Fruit fly (Drosophila melanogaster) whole organism, prepupa: ENCODE measurements around the gene corto.

Source experiments
- Blimp-1 ChIP-seq: fragments of 200-800 bp; sonication (Bioruptor generic); optimal IDR thresholded peaks from 3 replicates; lab custom pipeline; 2017; ENCODE audit warnings: missing biosample characterization, missing genetic modification characterization, mild to moderate bottlenecking, moderate library complexity, missing genetic modification reagents
- CG10631 ChIP-seq: fragments of 200-800 bp; sonication (Bioruptor generic); optimal IDR thresholded peaks from 2 replicates; lab custom pipeline; 2016; ENCODE audit warnings: missing biosample characterization, missing genetic modification characterization
- CG10669 ChIP-seq: fragments of 200-800 bp; sonication (Bioruptor generic); optimal IDR thresholded peaks from 3 replicates; lab custom pipeline; 2018; ENCODE audit warnings: missing biosample characterization, mild to moderate bottlenecking, missing genetic modification characterization, moderate library complexity
- CG11294 ChIP-seq: fragments of 200-800 bp; sonication (Bioruptor generic); IDR thresholded peaks from 2 replicates; pipeline ENCODE4 v1.3.6; 2022; ENCODE audit warnings: missing biosample characterization, missing genetic modification characterization
- CG11902 ChIP-seq: fragments of 200-800 bp; sonication (Bioruptor generic); optimal IDR thresholded peaks from 3 replicates; lab custom pipeline; 2016; ENCODE audit warnings: missing biosample characterization, missing genetic modification characterization
- CG15336 ChIP-seq: fragments of 200-800 bp; sonication (Bioruptor generic); IDR thresholded peaks from 2 replicates; pipeline ENCODE4 v1.3.6; 2022; ENCODE audit warnings: missing biosample characterization, missing genetic modification characterization
- CG16779 ChIP-seq: fragments of 200-800 bp; sonication (Bioruptor generic); optimal IDR thresholded peaks from 3 replicates; lab custom pipeline; 2017; ENCODE audit warnings: missing biosample characterization, mild to moderate bottlenecking, missing genetic modification characterization
- CG3032 ChIP-seq: fragments of 200-800 bp; optimal IDR thresholded peaks from 2 replicates; lab custom pipeline; 2019; ENCODE audit warnings: missing biosample characterization, mild to moderate bottlenecking, missing genetic modification characterization, moderate library complexity
- CG32006 ChIP-seq: fragments of 200-800 bp; sonication (Bioruptor generic); optimal IDR thresholded peaks from 3 replicates; lab custom pipeline; 2017; ENCODE audit warnings: missing biosample characterization, mild to moderate bottlenecking, missing genetic modification characterization
- CG3919 ChIP-seq: fragments of 200-800 bp; sonication (Bioruptor generic); optimal IDR thresholded peaks from 3 replicates; lab custom pipeline; 2016; ENCODE audit warnings: missing biosample characterization, missing genetic modification characterization
- CG4318 ChIP-seq: fragments of 200-800 bp; sonication (Bioruptor generic); optimal IDR thresholded peaks from 3 replicates; lab custom pipeline; 2017; ENCODE audit warnings: missing biosample characterization, mild to moderate bottlenecking, missing genetic modification characterization
- CG6163 ChIP-seq: fragments of 200-800 bp; sonication (Bioruptor generic); IDR thresholded peaks from 3 replicates; pipeline ENCODE4 v1.3.6; 2022; ENCODE audit warnings: missing biosample characterization, missing genetic modification characterization
- CG6276 ChIP-seq: fragments of 200-800 bp; sonication (Bioruptor generic); optimal IDR thresholded peaks from 2 replicates; lab custom pipeline; 2017; ENCODE audit warnings: missing biosample characterization, mild to moderate bottlenecking, missing genetic modification characterization
- CG6792 ChIP-seq: fragments of 200-800 bp; sonication (Bioruptor generic); optimal IDR thresholded peaks from 3 replicates; lab custom pipeline; 2016; ENCODE audit warnings: missing biosample characterization, missing genetic modification characterization
- CG6808 ChIP-seq: fragments of 200-800 bp; sonication (Bioruptor generic); optimal IDR thresholded peaks from 3 replicates; lab custom pipeline; 2017; ENCODE audit warnings: missing biosample characterization, missing genetic modification characterization, mild to moderate bottlenecking, moderate library complexity, missing genetic modification reagents
- CG6854 ChIP-seq: fragments of 200-800 bp; sonication (Bioruptor generic); optimal IDR thresholded peaks from 2 replicates; lab custom pipeline; 2017; ENCODE audit warnings: missing biosample characterization, mild to moderate bottlenecking, missing genetic modification characterization
- CG7368 ChIP-seq: fragments of 200-800 bp; sonication (Bioruptor generic); optimal IDR thresholded peaks from 3 replicates; lab custom pipeline; 2016; ENCODE audit warnings: missing biosample characterization, missing genetic modification characterization
- CG8319 ChIP-seq: fragments of 200-800 bp; sonication (Bioruptor generic); optimal IDR thresholded peaks from 3 replicates; lab custom pipeline; 2016; ENCODE audit warnings: missing biosample characterization, missing genetic modification characterization
- CG8632 ChIP-seq: fragments of 200-800 bp; sonication (Bioruptor generic); optimal IDR thresholded peaks from 3 replicates; lab custom pipeline; 2016; ENCODE audit warnings: missing biosample characterization, missing genetic modification characterization
- CG9139 ChIP-seq: fragments of 200-800 bp; sonication (Bioruptor generic); optimal IDR thresholded peaks from 3 replicates; lab custom pipeline; 2017; ENCODE audit warnings: missing biosample characterization, mild to moderate bottlenecking, missing genetic modification characterization
- Eip75B ChIP-seq: fragments of 200-800 bp; sonication (Bioruptor generic); optimal IDR thresholded peaks from 3 replicates; lab custom pipeline; 2016; ENCODE audit warnings: missing biosample characterization, missing genetic modification characterization
- Eip78C ChIP-seq: fragments of 200-800 bp; sonication (Bioruptor generic); peaks from one replicate; lab custom pipeline; 2016; ENCODE audit warnings: missing biosample characterization, missing genetic modification characterization
- Eip93F ChIP-seq: fragments of 200-800 bp; sonication (Bioruptor generic); optimal IDR thresholded peaks from 2 replicates; lab custom pipeline; 2016; ENCODE audit warnings: missing biosample characterization, mild to moderate bottlenecking, missing genetic modification characterization
- Ets21C ChIP-seq: fragments of 200-800 bp; sonication (Bioruptor generic); optimal IDR thresholded peaks from 3 replicates; lab custom pipeline; 2016; ENCODE audit warnings: missing biosample characterization, missing genetic modification characterization
- Gug ChIP-seq: fragments of 200-800 bp; sonication (Bioruptor generic); IDR thresholded peaks from 2 replicates; pipeline ENCODE4 v1.3.6; 2022; ENCODE audit warnings: missing biosample characterization, missing genetic modification characterization
- Hr38 ChIP-seq: sonication (Bioruptor generic); optimal IDR thresholded peaks from 2 replicates; lab custom pipeline; 2016; ENCODE audit warnings: missing biosample characterization, missing genetic modification characterization
- Hr39 ChIP-seq: fragments of 200-800 bp; sonication (Bioruptor generic); optimal IDR thresholded peaks from 2 replicates; lab custom pipeline; 2016; ENCODE audit warnings: missing biosample characterization, missing genetic modification characterization
- Hr4 ChIP-seq: fragments of 200-800 bp; sonication (Bioruptor generic); optimal IDR thresholded peaks from 3 replicates; lab custom pipeline; 2016; ENCODE audit warnings: missing biosample characterization, missing genetic modification characterization
- Lpt ChIP-seq: fragments of 200-800 bp; sonication (Bioruptor generic); optimal IDR thresholded peaks from 3 replicates; lab custom pipeline; 2016; ENCODE audit warnings: missing biosample characterization, missing genetic modification characterization
- OdsH ChIP-seq: fragments of 200-800 bp; sonication (Bioruptor generic); optimal IDR thresholded peaks from 3 replicates; lab custom pipeline; 2016; ENCODE audit warnings: missing biosample characterization, missing genetic modification characterization
- Smox ChIP-seq: fragments of 200-800 bp; sonication (Bioruptor generic); optimal IDR thresholded peaks from 3 replicates; lab custom pipeline; 2016; ENCODE audit warnings: missing biosample characterization, missing genetic modification characterization
- Sox102F ChIP-seq: fragments of 200-800 bp; sonication (Bioruptor generic); optimal IDR thresholded peaks from 2 replicates; lab custom pipeline; 2016; ENCODE audit warnings: missing biosample characterization, mild to moderate bottlenecking, missing genetic modification characterization
- achi ChIP-seq: fragments of 200-800 bp; sonication (Bioruptor generic); optimal IDR thresholded peaks from 3 replicates; lab custom pipeline; 2016; ENCODE audit warnings: missing biosample characterization, missing genetic modification characterization
- acj6 ChIP-seq: fragments of 200-800 bp; sonication (Bioruptor generic); optimal IDR thresholded peaks from 3 replicates; lab custom pipeline; 2016; ENCODE audit warnings: missing biosample characterization, missing genetic modification characterization
- cyc ChIP-seq: fragments of 200-800 bp; sonication (Bioruptor generic); optimal IDR thresholded peaks from 3 replicates; lab custom pipeline; 2016; ENCODE audit warnings: missing biosample characterization, missing genetic modification characterization
- dac ChIP-seq: fragments of 200-800 bp; sonication (Bioruptor generic); optimal IDR thresholded peaks from 2 replicates; lab custom pipeline; 2017; ENCODE audit warnings: missing biosample characterization, mild to moderate bottlenecking, missing genetic modification characterization
- dsx ChIP-seq: fragments of 200-800 bp; optimal IDR thresholded peaks from 3 replicates; lab custom pipeline; 2019; ENCODE audit warnings: missing biosample characterization, mild to moderate bottlenecking, missing genetic modification characterization, moderate library complexity; ENCODE audit not compliant: poor library complexity, severe bottlenecking
- eg ChIP-seq: fragments of 200-800 bp; sonication (Bioruptor generic); IDR thresholded peaks from 3 replicates; pipeline ENCODE4 v1.3.6; 2022; ENCODE audit warnings: missing biosample characterization, missing genetic modification characterization
- esn ChIP-seq: fragments of 200-800 bp; sonication (Bioruptor generic); optimal IDR thresholded peaks from 2 replicates; lab custom pipeline; 2016; ENCODE audit warnings: missing biosample characterization, mild to moderate bottlenecking, missing genetic modification characterization, moderate library complexity
- fd59A ChIP-seq: fragments of 200-800 bp; sonication (Bioruptor generic); optimal IDR thresholded peaks from 2 replicates; lab custom pipeline; 2017; ENCODE audit warnings: missing biosample characterization, mild to moderate bottlenecking, missing genetic modification characterization, missing genetic modification reagents
- fkh ChIP-seq: fragments of 200-800 bp; sonication (Bioruptor generic); optimal IDR thresholded peaks from 3 replicates; lab custom pipeline; 2017; ENCODE audit warnings: missing biosample characterization, mild to moderate bottlenecking, missing genetic modification characterization, moderate library complexity
- lz ChIP-seq: fragments of 200-800 bp; sonication (Bioruptor generic); optimal IDR thresholded peaks from 3 replicates; lab custom pipeline; 2016; ENCODE audit warnings: missing biosample characterization, missing genetic modification characterization
- net ChIP-seq: fragments of 200-800 bp; sonication (Bioruptor generic); optimal IDR thresholded peaks from 3 replicates; lab custom pipeline; 2016; ENCODE audit warnings: missing biosample characterization, missing genetic modification characterization
- salr ChIP-seq, 2 experiments: fragments of 200-800 bp; sonication (Bioruptor generic); optimal IDR thresholded peaks; 3 replicates each; lab custom pipeline; 2016 to 2018; ENCODE audit warnings: missing biosample characterization in 2 of 2, missing genetic modification characterization in 2 of 2, mild to moderate bottlenecking in 1 of 2
- spab ChIP-seq: fragments of 200-800 bp; sonication (Bioruptor generic); optimal IDR thresholded peaks from 2 replicates; lab custom pipeline; 2017; ENCODE audit warnings: missing biosample characterization, mild to moderate bottlenecking, missing genetic modification characterization, missing genetic modification reagents
- ss ChIP-seq, 2 experiments: fragments of 200-800 bp; sonication (Bioruptor generic); optimal IDR thresholded peaks; 2 replicates in 1 of 2; 3 replicates in 1 of 2; lab custom pipeline; 2017 to 2018; ENCODE audit warnings: mild to moderate bottlenecking in 2 of 2, missing biosample characterization in 2 of 2, missing genetic modification characterization in 2 of 2, moderate library complexity in 1 of 2
- svp ChIP-seq: fragments of 200-800 bp; sonication (Bioruptor generic); peaks from one replicate; lab custom pipeline; 2016; ENCODE audit warnings: missing biosample characterization, missing genetic modification characterization
- topi ChIP-seq: fragments of 200-800 bp; sonication (Bioruptor generic); optimal IDR thresholded peaks from 3 replicates; lab custom pipeline; 2016; ENCODE audit warnings: missing biosample characterization, missing genetic modification characterization
- vri ChIP-seq: fragments of 200-800 bp; sonication (Bioruptor generic); optimal IDR thresholded peaks from 3 replicates; lab custom pipeline; 2016; ENCODE audit warnings: missing biosample characterization, mild to moderate bottlenecking, missing genetic modification characterization

The corto gene

DNA sequence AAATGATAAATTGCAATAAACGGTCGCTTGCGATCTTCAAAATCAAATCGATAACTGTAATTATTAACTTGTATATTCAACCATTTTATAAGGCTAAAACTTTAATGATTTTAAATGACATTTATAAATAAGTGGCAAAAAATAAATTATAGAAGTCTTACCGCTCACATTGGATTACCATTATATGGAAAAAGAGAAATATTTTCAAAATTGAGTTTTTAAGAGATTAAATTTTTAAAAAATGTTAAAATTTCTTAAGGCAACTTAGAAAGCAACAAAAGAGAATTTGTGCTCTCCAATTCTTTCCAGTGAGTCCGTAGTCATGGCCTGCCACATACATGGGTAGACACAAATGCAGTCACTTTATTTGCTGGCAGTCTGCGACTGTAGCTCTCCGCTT lies 34.0 kb downstream of the corto start (continued):
- TF ChIP-seq Blimp-1, result no peak
- TF ChIP-seq Smox (GFP tag; lab: Kevin White, UChicago), result no peak
- no peak for TF ChIP-seq dac
- peak; percentile 48 for TF ChIP-seq acj6 (GFP tag; lab: Kevin White, UChicago)
- TF ChIP-seq Eip78C (GFP tag; lab: Kevin White, UChicago), result peak; percentile 66
- peak; percentile 8 for TF ChIP-seq CG3919
- TF ChIP-seq CG9139 (GFP tag; lab: Kevin White, UChicago), result peak; percentile 3
- TF ChIP-seq CG4318 (GFP tag; lab: Kevin White, UChicago), result peak; percentile 31
- no peak for TF ChIP-seq svp (GFP tag; lab: Kevin White, UChicago)
- TF ChIP-seq fkh, result no peak
- peak; percentile 9 for TF ChIP-seq topi
- no peak for TF ChIP-seq vri (GFP tag; lab: Kevin White, UChicago)
- TF ChIP-seq CG7368 (GFP tag; lab: Kevin White, UChicago), result no peak
- peak; percentile 49 for TF ChIP-seq CG32006 (GFP tag; lab: Kevin White, UChicago)
- peak; percentile 17 for TF ChIP-seq CG8632 (GFP tag; lab: Kevin White, UChicago)
- TF ChIP-seq Gug (GFP tag; lab: Robert Waterston, UW), result no peak
- peak; percentile 48 for TF ChIP-seq fd59A
- TF ChIP-seq Lpt (GFP tag; lab: Kevin White, UChicago), result no peak
- peak; percentile 37 for TF ChIP-seq CG10631 (GFP tag; lab: Kevin White, UChicago)
- TF ChIP-seq CG6854, result no peak
- TF ChIP-seq dsx (GFP tag; lab: Kevin White, UChicago), result peak; percentile 6
- TF ChIP-seq CG6163 (GFP tag; lab: Robert Waterston, UW), result no peak
- no peak for TF ChIP-seq Sox102F (GFP tag; lab: Kevin White, UChicago)
- peak; percentile 50 for TF ChIP-seq Hr4 (GFP tag; lab: Kevin White, UChicago)
- TF ChIP-seq esn (GFP tag; lab: Kevin White, UChicago), result peak; percentile 15
- no peak for TF ChIP-seq Hr38 (GFP tag; lab: Kevin White, UChicago)
- no peak for TF ChIP-seq CG6792
- TF ChIP-seq salr (GFP tag; optimal IDR thresholded peaks at IDR 0.05; lab: Kevin White, UChicago), result peak in 1 of 2 experiments; percentile 7
- no peak for TF ChIP-seq CG15336 (GFP tag; lab: Robert Waterston, UW)
- TF ChIP-seq OdsH (GFP tag; lab: Kevin White, UChicago), result peak; percentile 29

DNA sequence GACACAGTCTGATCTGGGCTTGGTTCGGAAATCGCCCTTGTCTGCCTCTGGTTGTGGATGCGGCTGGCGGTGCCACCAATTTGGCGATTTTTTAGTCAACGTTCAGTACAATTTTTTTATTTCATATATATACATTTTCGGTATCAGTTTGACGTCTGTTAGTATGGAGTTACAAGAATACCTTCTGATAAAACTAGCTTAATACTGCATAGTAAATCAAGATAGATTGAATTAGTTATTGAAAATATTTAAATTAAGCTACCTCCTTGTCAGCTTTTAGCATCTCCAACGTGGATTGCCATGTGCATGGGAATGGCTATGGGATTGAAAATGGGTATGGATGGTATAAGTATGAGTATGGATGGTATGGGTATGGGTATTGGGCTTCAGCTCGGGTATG lies 41.8 kb downstream of the corto start:
- TF ChIP-seq CG10669 (GFP tag; lab: Kevin White, UChicago), result no peak
- TF ChIP-seq CG9139 (GFP tag; lab: Kevin White, UChicago), result no peak
- TF ChIP-seq CG15336 (GFP tag; lab: Robert Waterston, UW), result no peak
- TF ChIP-seq CG6276, result no peak
- peak in 1 of 2 experiments; percentile 21 for TF ChIP-seq ss (GFP tag; optimal IDR thresholded peaks at IDR 0.05; lab: Kevin White, UChicago)
- TF ChIP-seq lz (GFP tag; lab: Kevin White, UChicago), result no peak
- TF ChIP-seq cyc (GFP tag; lab: Kevin White, UChicago), result no peak
- no peak for TF ChIP-seq CG4318 (GFP tag; lab: Kevin White, UChicago)
- peak; percentile 65 for TF ChIP-seq svp (GFP tag; lab: Kevin White, UChicago)
- TF ChIP-seq esn (GFP tag; lab: Kevin White, UChicago), result peak; percentile 4
- TF ChIP-seq Ets21C (GFP tag; lab: Kevin White, UChicago), result no peak
- no peak for TF ChIP-seq Eip93F (GFP tag; lab: Kevin White, UChicago)
- no peak for TF ChIP-seq spab (GFP tag; lab: Kevin White, UChicago)
- no peak for TF ChIP-seq CG10631 (GFP tag; lab: Kevin White, UChicago)
- no peak for TF ChIP-seq CG8319 (GFP tag; lab: Kevin White, UChicago)
- TF ChIP-seq fkh, result no peak
- no peak for TF ChIP-seq fd59A
- no peak for TF ChIP-seq CG8632 (GFP tag; lab: Kevin White, UChicago)
- no peak for TF ChIP-seq Blimp-1
- TF ChIP-seq CG6808 (GFP tag; lab: Kevin White, UChicago), result peak; percentile 18
- TF ChIP-seq CG7368 (GFP tag; lab: Kevin White, UChicago), result no peak
- peak; percentile 35 for TF ChIP-seq achi (GFP tag; lab: Kevin White, UChicago)
- no peak for TF ChIP-seq dac
- TF ChIP-seq Hr38 (GFP tag; lab: Kevin White, UChicago), result no peak
- peak; percentile 29 for TF ChIP-seq acj6 (GFP tag; lab: Kevin White, UChicago)
- TF ChIP-seq Hr39 (GFP tag; lab: Kevin White, UChicago), result no peak
- TF ChIP-seq CG6854, result no peak
- no peak for TF ChIP-seq eg (GFP tag; lab: Robert Waterston, UW)
- no peak for TF ChIP-seq CG11902 (GFP tag; lab: Kevin White, UChicago)
- TF ChIP-seq CG11294 (GFP tag; lab: Robert Waterston, UW), result no peak
- TF ChIP-seq Eip75B (GFP tag; lab: Kevin White, UChicago), result peak; percentile 23
- TF ChIP-seq CG16779 (tag; lab: Kevin White, UChicago), result no peak
- TF ChIP-seq net, result no peak
- peak; percentile 7 for TF ChIP-seq CG3032
